Fruit fly (Drosophila melanogaster) whole organism, embryonic: ENCODE measurements around the gene MED28.

ENCODE experiments used
- Abd-B ChIP-seq: fragments of 200-800 bp; sonication (Bioruptor generic); optimal IDR thresholded peaks from 2 replicates; lab custom pipeline; 2018; ENCODE audit warnings: missing biosample characterization, mild to moderate bottlenecking, missing genetic modification characterization, moderate library complexity
- CG10209 ChIP-seq: fragments of 200-800 bp; sonication (Bioruptor generic); optimal IDR thresholded peaks from 3 replicates; lab custom pipeline; 2017; ENCODE audit warnings: missing biosample characterization, mild to moderate bottlenecking, missing genetic modification characterization, missing genetic modification reagents
- CG10267 ChIP-seq: fragments of 200-800 bp; sonication (Bioruptor generic); optimal IDR thresholded peaks from 2 replicates; lab custom pipeline; 2018; ENCODE audit warnings: missing biosample characterization, mild to moderate bottlenecking, missing genetic modification characterization, moderate library complexity
- CG12219 ChIP-seq: fragments of 200-800 bp; sonication (Bioruptor generic); optimal IDR thresholded peaks from 3 replicates; lab custom pipeline; 2018; ENCODE audit warnings: missing biosample characterization, mild to moderate bottlenecking, missing genetic modification characterization
- CG34422 ChIP-seq: fragments of 200-800 bp; sonication (Bioruptor generic); IDR thresholded peaks from 3 replicates; pipeline ENCODE4 v1.3.6; 2022; ENCODE audit warnings: missing biosample characterization, missing genetic modification characterization
- CG7786 ChIP-seq: fragments of 200-800 bp; sonication (Bioruptor generic); optimal IDR thresholded peaks from 2 replicates; lab custom pipeline; 2016; ENCODE audit warnings: missing biosample characterization, missing genetic modification characterization
- Mes4 ChIP-seq: fragments of 200-800 bp; sonication (Bioruptor generic); optimal IDR thresholded peaks from 2 replicates; lab custom pipeline; 2016; ENCODE audit warnings: missing biosample characterization, missing genetic modification characterization
- Pdp1 ChIP-seq, 2 experiments: fragments of 200-800 bp; sonication (Bioruptor generic); optimal IDR thresholded peaks; 3 replicates each; lab custom pipeline; 2016; ENCODE audit warnings: missing biosample characterization in 2 of 2, missing genetic modification characterization in 2 of 2, mild to moderate bottlenecking in 1 of 2, moderate library complexity in 1 of 2
- bigmax ChIP-seq: fragments of 200-800 bp; sonication (Bioruptor generic); optimal IDR thresholded peaks from 2 replicates; lab custom pipeline; 2018; ENCODE audit warnings: missing biosample characterization, mild to moderate bottlenecking, missing genetic modification characterization
- en ChIP-seq: fragments of 200-800 bp; sonication (Bioruptor generic); optimal IDR thresholded peaks from 2 replicates; lab custom pipeline; 2016; ENCODE audit warnings: missing biosample characterization, missing genetic modification characterization
- gsb-n ChIP-seq: fragments of 200-800 bp; sonication (Bioruptor generic); optimal IDR thresholded peaks from 3 replicates; lab custom pipeline; 2018; ENCODE audit warnings: missing biosample characterization, mild to moderate bottlenecking, missing genetic modification characterization
- kni ChIP-seq: fragments of 200-800 bp; sonication (Bioruptor generic); optimal IDR thresholded peaks from 3 replicates; lab custom pipeline; 2017; ENCODE audit warnings: mild to moderate bottlenecking, missing biosample characterization, missing genetic modification reagents, missing genetic modification characterization
- mam ChIP-seq: fragments of 200-800 bp; sonication (Bioruptor generic); optimal IDR thresholded peaks from 3 replicates; lab custom pipeline; 2016; ENCODE audit warnings: missing biosample characterization, missing genetic modification characterization
- unc-4 ChIP-seq: fragments of 200-800 bp; sonication (Bioruptor generic); IDR thresholded peaks from 2 replicates; pipeline ENCODE4 v1.3.6; 2022; ENCODE audit warnings: missing biosample characterization, missing genetic modification characterization; ENCODE audit not compliant: partially characterized antibody

dm6 chr3R:25495072-25495471 is 18.3 kb downstream of the MED28 start, which contains the start of gene CG33494:
- no peak for TF ChIP-seq CG10267
- no peak for TF ChIP-seq Pdp1 (GFP tag; optimal IDR thresholded peaks at IDR 0.05; lab: Kevin White, UChicago)
- no peak for TF ChIP-seq kni (GFP tag; lab: Kevin White, UChicago)
- TF ChIP-seq CG12219: no peak
- no peak for TF ChIP-seq CG7786
- TF ChIP-seq unc-4 (GFP tag; lab: Robert Waterston, UW): no peak
- TF ChIP-seq gsb-n (tag; lab: Kevin White, UChicago): no peak
- no peak for TF ChIP-seq en (GFP tag; lab: Kevin White, UChicago)
- no peak for TF ChIP-seq Abd-B (GFP tag; lab: Kevin White, UChicago)
- no peak for TF ChIP-seq CG10209
- TF ChIP-seq mam (GFP tag; lab: Kevin White, UChicago): no peak
- no peak for TF ChIP-seq Mes4 (GFP tag; lab: Kevin White, UChicago)
- no peak for TF ChIP-seq bigmax (GFP tag; lab: Kevin White, UChicago)
- no peak for TF ChIP-seq CG34422 (GFP tag; lab: Robert Waterston, UW)
